Fruit fly (Drosophila melanogaster) whole organism, larva: ENCODE data around the gene X11Lbeta.

ENCODE experiments used
- noc ChIP-seq: fragments of 200-800 bp; sonication (Bioruptor generic); optimal IDR thresholded peaks from 3 replicates; lab custom pipeline; 2019; ENCODE audit warnings: missing biosample characterization, mild to moderate bottlenecking, missing genetic modification characterization, moderate library complexity

Gene X11Lbeta

DNA sequence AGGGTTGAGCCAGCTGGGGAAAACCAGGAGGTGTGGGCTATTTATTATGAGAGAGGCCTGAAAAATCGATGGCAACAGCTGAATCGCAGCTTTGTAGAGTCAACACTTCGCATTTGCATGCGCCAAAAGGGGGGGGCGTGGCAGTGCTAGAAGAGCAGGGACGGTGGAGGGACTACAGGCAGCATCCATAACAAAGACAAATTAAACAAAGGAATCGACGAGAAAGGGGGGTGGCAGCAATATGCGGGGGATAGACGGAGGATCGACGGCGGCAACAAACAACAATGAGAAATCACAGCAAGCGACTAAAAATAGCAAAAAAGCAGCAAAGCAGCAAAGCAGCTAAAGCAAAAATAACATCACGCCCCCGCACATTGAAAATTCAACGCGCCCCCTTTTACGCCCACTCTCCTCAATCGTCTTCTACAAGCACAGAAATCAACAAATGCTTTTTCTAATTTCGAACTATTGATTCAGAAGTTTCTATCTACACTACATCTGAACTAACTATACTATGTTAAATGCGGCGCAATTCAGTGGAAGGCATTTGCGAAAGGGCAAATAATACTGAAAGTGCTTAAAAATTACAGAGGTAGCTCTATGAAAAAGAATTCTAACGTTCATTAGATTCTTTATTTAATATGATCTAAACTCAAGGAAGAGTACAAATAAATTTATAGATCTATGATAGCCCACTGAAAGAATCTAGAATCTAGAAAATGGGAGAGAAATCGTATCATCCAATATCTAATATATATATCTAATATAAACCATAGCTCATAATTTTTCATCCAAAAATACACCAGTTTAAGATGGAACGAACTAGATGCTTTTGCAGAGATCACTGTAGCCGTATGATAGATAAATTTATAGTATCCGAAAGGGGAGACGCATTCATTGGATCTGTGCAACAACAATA, 107.5 kb downstream of the X11Lbeta start:
- TF ChIP-seq noc (tag; lab: Kevin White, UChicago), result no peak

DNA sequence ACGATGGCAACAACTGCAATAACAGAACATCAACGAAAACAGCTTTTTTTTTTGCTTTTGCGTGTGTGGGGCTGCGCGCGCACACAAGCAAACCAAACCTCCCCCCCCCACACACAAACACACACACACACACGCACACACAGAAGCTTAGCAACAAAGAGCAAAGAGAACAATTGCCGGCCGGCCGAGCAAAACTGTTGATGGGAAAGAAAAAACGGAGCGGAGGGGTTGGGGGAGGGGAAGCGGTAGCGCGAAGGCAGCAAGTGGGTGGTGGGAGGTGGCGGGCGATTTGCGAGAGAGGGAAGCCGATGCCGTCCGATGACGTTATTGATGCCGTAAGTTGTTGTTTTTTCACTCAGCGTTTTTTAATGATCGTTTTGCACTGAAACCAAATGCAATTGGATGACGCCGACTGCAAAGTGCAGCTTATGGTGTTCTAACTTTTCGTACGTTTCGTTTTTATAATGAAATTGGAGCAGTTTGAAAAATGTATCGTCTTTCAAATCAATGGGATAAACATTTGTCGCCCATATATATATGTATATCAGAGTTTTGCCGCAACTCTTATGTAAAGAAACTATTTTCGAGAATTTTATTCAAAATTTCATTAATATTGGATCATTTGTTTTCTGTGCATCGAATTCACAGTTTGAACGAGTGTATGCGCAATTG, 108.3 kb downstream of the X11Lbeta start:
- TF ChIP-seq noc (tag; lab: Kevin White, UChicago), result no peak

DNA sequence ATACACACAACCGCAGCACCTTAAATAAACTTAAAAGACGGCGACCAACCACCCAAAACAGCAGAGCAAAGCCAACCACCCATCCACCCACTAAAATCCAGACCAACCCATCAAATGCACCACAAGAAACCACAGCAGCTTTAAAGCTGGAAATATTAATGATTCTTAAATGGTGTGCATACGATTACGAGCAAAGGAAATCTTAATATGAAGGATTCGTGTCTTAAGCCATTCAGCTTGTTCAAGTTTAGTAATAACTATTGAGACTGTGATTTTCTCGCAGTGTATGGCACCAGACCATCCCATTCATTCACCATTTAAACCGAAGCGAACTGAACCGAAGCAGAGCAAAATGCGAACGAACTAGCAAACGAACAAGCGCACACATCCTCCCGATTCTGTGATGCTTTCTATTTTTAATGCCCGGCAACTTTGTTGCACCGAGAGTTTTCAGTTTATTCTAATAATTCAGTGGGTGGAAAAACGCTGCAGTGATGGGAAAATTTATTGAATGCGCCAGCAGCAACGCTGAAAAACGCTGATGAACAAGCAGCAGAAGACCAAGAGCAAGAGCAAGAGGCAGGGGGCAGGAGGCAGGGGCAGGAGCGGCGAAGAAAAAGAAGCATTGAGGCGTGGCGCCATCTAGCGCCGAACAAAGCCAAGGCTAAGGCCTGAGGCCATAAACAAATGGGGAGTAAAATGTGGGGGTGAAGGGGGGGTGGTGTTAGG, 110.0 kb downstream of the X11Lbeta start:
- TF ChIP-seq noc (tag; lab: Kevin White, UChicago), result peak; percentile 50

DNA sequence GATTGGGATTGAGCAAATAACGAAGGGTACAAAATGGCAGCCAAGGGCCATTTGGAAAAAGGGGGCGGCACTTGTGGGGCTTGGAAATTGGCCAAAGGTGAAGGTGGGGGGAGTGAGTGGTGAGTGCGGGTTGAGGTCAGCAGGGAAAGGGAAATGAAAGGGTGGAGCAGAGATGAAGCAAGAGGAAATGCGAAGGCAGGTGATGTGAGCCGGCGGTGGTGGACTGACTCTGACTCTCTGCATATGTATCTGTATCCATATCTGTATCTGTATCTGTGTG, 110.6 kb downstream of the X11Lbeta start:
- no peak for TF ChIP-seq noc (tag; lab: Kevin White, UChicago)

DNA sequence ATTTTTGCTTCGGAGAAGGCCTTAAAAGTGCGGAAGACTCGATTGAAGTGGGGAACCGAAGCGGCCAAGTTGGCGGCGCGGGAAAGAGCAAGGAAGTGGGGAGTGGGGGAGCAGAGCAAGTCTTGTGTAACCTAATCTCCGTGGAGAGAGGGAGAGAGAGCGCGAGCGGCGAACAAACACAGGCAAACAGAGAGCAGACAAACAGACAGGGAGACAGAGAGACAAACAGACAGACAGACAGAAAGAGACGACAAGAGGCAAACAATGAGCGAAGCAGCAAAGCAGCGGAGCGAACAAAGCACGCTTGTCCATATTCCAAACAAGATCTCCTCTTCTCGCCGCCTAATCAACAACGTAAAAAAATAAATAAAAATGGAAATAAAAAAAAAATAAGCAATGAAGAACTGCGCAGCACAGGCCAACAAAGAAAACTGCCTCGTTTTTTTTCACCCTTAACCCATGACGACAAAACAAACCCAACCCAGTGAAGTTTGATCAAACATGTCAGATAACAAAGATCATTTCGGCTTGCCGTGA, 111.4 kb downstream of the X11Lbeta start:
- no peak for TF ChIP-seq noc (tag; lab: Kevin White, UChicago)

DNA sequence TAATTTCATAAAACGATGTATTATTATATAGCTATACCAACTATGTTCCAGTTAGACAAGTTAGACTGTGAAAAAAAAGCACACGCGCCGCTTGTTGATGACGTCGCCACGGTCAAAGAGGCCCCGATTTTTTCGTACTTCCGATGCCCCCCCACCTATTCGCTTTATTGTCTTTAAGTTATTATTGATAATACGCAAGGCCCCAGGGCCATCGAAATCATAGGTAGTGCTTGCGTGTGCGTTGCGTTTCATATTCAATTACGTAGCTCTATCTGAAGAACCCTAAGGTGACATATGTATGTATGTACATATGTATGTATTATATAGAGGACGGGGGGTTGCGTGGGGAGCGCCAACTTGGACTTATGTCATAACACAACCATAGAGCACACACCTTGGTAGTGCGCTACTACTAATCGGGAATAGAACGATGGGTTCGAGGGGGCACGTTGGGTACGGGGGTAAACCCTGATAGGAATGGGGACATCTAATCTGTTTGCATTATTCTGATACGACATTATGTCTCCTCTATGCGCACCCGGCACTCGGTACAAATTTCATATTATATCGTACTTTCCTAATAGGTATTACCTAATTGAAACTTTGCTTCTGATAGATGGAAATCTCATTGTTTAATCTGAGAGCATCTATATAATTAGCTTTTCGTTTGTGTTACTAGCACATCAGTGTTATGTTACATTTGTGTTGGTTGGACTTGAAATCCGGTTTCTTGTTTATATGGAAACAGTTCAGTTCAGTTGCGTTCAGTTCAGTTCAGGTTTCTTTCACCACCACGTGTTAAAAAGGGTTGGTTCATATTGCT, 112.3 kb downstream of the X11Lbeta start:
- TF ChIP-seq noc (tag; lab: Kevin White, UChicago), result peak; percentile 3

DNA sequence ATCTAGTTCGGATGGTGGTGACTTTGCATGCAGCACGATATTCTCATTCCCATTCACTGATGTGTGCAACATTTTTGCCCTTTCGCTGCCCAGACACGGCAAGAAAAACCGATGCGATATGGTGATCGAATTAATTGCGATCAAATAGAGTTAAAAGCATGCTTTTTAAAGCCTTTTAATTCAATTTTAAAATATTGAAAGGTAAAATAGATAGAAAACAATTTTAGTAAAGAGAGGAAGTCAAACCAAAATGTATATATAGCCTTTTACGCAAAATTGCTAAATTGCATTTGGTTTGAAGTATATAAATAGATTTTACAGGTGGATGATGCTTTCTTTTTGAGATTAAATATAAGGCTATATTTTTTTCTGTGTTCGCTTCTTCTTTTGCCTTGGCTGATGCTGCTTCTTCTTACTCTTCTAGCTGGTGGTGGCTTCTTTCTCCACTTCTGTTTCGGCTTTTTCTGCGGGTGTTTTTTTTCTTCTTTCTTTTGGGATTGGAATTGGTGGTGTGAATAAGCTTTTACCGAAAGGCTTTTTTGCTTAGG, 113.5 kb downstream of the X11Lbeta start:
- TF ChIP-seq noc (tag; lab: Kevin White, UChicago), result no peak

DNA sequence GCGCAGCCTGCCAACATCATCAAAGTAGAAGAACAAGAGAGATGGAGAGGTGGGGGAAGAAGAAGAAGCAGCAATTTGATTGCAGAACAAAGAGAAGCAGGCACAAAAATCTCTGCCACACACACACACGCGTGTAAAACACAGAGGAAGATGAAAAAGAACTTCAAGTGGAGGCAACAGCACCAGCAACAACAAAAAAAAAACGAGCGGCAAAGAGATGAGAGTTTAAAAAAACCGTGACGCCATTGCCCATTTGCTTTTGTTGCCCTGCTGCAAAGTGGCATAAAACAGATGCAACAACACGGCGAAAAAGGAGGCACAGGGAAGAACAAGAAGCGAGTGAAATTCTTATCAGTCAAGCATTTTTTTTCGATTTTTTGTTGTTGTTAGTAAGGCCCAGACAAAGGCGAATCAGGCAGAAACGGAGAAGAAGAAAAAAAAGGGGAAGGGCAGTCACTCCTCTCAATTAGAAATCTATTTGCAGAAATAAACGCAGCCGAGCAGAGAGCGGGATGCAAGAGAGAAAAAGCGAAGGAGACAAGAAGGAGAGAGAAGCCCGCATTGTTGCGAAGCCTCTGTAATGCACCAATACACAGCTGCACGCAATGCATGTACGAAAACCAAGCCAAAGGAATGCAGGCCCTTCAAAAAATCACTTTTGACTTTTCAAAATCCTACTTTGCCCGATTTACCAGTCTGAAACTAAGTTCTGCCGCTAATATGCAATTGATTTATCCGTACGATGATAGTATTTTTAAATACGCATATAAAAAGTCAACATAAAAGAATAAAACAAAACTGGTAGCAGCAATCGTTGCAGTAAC, 114.4 kb downstream of the X11Lbeta start:
- TF ChIP-seq noc (tag; lab: Kevin White, UChicago), result no peak

DNA sequence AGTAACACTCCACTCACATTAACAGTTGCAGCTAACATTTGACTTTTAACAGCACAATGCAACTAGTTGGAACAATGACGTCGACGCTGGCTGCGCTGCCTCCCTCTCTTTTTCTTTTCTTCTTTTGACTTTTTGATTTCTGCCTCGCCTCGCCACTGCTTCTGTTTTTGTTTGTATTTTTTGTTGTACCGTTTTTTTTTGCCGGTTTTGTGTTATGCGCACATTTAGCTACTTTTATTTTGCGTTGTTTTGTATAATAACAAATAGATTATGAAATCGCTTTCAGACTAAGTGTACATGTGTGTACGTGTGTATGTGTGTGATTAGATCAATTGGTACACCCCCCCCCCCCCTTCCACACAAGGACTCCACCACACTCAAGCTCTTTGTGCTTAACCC, 115.0 kb downstream of the X11Lbeta start:
- TF ChIP-seq noc (tag; lab: Kevin White, UChicago), result no peak

DNA sequence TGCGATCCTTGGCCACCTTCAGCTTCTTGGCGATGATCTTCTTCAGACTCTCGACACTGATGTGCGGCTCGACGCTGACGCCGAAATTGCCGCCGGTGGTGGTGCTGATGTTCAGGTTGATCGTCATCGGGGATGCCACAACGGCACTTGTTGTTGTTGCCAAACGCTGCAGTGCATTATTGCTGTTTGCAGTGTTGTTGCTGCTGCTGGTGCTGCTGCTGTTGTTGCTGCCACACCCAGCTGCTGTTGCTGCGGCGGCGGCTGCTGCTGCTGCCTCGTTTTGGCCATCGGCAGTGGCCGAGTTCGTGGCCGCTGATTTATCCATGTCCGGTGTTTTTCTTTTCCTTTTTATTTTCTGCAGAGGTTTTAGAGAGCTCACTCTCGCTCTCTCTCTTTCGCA, 116.3 kb downstream of the X11Lbeta start:
- no peak for TF ChIP-seq noc (tag; lab: Kevin White, UChicago)

DNA sequence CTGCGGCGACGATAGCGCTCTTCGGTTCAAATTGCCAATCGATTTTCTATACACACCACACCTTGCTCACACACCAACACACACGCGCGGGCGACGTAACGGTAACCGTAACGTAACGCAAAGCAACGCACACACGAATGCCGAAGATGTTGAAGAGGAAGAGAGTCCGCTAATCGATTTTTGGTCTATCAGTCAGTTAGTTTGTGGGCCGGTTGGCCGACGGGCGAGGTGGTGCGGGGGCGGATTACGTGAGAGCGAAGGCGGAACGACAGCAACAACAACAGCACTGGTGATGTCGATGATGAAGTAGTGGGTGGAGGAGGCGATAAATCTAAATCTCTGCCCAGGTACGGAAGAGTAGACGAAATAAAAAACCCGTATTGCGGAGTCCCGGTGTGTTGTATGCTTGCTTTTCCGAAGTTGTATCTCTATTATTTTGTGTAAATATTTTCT, 116.8 kb downstream of the X11Lbeta start, which contains the start of gene ras:
Gene ras, plus strand, starts transcription at position 188 of the 453 bp plus-strand sequence.
- TF ChIP-seq noc (tag; lab: Kevin White, UChicago), result peak; percentile 5

DNA sequence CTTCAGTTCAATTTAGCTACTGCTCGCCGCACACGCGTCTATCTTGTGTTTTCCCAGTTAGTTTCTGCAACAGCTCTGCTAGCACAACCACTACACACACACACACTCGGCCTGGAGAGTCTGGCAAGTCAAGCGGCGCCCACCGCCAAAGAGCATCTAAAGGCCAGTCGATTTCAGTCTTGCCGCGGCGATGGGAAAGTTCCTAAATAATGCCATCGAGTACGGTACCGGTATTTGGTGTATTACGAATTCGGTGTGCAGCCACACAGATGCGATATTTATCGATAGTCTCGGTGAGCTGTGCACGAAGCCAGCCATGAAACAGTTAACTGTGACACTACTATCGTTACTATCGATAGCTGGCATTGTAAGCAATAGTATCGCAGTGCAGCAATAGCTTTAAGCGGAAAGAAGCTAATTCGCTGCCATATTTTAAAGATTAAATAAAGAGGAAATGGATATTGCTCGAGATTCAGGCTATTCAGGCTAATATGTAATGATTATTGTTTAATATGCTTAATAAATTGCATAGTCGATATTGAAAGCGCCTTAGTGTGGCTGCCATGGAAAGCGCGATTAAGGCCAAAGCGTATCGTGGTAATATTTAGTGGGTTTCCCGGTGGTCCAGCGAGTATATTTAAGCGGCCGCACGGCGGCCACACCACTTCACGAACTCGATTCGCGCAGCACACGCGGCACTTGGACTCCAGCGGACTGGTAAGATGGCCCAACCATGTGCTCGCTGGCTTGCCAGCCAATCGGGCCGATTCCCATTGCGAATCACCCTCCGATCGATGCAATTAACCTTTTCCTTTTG, 117.4 kb downstream of the X11Lbeta start, which contains the start of gene stx:
Gene stx, minus strand, starts transcription at position 171 of the 817 bp plus-strand sequence.
- TF ChIP-seq noc (tag; lab: Kevin White, UChicago), result peak; percentile 2

DNA sequence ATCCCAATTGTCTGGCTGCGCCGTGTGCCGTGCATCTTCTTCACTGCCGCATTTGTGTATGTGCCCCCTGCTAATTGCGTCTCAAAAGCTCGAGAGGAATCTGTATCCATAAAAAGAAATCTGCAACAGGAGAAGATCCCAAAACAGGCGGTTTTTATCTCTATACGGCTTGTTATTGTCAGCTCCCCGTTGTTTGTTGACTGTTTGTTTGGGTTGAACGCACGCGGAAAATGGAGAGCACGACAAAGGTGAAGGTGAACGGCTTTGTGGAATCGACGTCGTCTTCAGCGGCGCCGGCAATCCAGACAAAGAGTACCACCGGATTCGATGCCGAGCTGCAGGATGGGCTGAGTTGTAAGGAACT, 118.0 kb downstream of the X11Lbeta start:
- no peak for TF ChIP-seq noc (tag; lab: Kevin White, UChicago)
